Fruit fly (Drosophila melanogaster) S2 (cell line): ENCODE data around the gene CG42465.
A peak's percentile ranks its signal among the peaks of the same experiment; 100 is the strongest.

Source experiments
- CG8478 ChIP-seq: fragments of >200 bp; optimal IDR thresholded peaks from 2 replicates; lab custom pipeline; 2018
- CTCF ChIP-seq, 2 experiments: fragments of >200 bp; optimal IDR thresholded peaks; 2 replicates each; lab custom pipeline; 2018

Gene CG42465

DNA sequence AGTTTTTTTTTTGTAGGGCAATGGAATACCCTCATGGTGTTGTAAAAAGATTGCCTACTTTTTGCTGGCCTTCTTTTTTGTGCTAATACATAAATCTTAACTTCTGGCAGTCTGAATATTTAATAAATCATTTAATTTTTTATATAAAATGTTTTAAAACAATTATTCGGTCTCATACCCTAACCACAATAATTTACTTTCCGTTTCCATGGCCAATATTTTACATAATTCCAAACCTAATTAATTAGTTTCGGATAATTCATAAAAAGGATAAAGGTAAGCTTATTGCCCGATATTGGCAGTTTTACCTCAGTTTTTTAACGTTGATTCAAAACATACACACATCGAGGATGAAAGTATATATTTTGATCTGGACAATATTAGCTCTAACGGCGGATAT lies at the start of gene CG42465:
Gene CG42465 (plus strand): TSS at position 301 of the 400 bp plus-strand sequence.
- TF ChIP-seq CTCF (optimal IDR thresholded peaks at IDR 0.05; lab: Kevin White, UChicago) (no peak), CG8478 (lab: Kevin White, UChicago) (no peak)

DNA sequence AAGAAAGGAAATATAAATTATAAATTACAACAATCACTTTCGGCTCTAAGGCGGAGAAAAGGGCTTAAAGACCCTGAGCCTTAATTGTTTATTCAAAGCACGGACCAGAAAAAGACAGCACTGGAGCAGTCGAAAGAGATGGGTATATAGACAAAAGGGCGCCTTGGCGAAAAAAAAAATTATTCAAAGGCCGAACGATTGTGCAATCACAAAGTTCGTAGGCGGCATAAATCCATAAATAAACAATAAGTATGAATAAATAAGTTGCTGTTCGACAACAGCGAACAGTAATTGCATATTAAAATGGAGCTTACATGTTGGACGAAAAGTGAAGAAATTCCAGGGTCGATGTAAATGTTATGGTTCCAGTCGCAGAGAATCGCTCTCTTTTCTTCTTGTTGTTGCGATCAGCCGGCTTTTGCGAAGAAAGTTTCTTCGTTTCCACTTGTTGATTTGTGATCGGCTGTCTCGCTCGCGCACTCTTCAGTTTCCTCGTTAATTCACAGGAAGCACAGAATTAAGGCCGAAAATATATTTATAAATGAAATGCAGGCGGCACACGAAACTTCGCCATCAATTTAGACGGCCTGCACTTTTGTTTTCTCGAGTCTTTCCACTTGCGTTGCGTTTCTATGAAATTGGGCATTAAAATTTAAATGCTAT lies 44.9 kb upstream of the CG42465 start:
- TF ChIP-seq CG8478 (lab: Kevin White, UChicago) (no peak), CTCF (optimal IDR thresholded peaks at IDR 0.05; lab: Kevin White, UChicago) (no peak)

DNA sequence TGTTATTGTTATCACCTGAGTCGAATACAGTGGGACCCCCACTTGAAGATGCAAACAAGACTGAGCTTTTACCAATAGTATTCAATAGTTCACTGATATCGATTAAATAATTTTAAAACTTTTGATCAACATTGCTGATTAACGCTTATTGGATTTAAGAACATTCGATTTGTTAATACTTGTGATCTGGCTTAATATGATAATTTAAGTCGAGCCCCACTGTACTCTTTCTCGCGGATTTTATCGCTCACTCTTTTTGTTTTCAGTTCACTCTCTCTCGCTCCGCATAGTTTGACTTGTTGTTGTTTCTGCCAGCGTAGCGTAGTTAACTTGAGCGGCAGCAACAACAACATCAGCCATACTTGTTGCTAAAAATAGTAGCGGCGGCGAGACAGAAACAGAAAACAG lies 44.3 kb upstream of the CG42465 start:
- no peak for TF ChIP-seq CG8478 (lab: Kevin White, UChicago)
- TF ChIP-seq CTCF (optimal IDR thresholded peaks at IDR 0.05; lab: Kevin White, UChicago), result no peak

DNA sequence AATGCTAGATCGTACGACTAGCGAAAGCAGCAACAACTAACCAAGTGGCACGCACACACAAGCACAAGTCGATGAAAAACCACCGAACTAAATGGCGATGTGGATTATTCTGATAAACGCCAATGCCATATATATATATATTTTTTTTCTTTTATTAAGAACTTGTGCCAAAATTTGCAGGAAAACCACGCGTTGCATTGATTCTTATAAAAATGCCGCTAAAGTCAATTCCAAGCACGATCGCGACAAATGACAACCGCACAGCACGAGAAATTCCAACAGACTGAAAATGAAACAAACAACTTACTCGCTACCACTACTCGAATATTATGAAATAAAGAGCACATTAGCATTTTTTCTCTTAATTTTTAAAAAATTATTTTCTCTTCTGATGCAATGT lies 43.3 kb upstream of the CG42465 start, which contains the start of gene for:
Gene for (minus strand): TSS at position 287 of the 400 bp plus-strand sequence.
- TF ChIP-seq CG8478 (lab: Kevin White, UChicago) (no peak), CTCF (optimal IDR thresholded peaks at IDR 0.05; lab: Kevin White, UChicago) (no peak)

dm6 chr2L:3657349-3658142 lies 42.4 kb upstream of the CG42465 start:
- TF ChIP-seq CTCF (optimal IDR thresholded peaks at IDR 0.05; lab: Kevin White, UChicago) (peak; percentile 98 to 99), CG8478 (lab: Kevin White, UChicago) (no peak)

- peak in 1 of 2 experiments; percentile 18 for TF ChIP-seq CTCF (optimal IDR thresholded peaks at IDR 0.05; lab: Kevin White, UChicago)
- no peak for TF ChIP-seq CG8478 (lab: Kevin White, UChicago)
Measured at dm6 chr2L:3662307-3662795, 37.6 kb upstream of the CG42465 start, which contains the start of gene Drgx. Gene Drgx, plus strand, starts transcription at chr2L:3662745.

DNA sequence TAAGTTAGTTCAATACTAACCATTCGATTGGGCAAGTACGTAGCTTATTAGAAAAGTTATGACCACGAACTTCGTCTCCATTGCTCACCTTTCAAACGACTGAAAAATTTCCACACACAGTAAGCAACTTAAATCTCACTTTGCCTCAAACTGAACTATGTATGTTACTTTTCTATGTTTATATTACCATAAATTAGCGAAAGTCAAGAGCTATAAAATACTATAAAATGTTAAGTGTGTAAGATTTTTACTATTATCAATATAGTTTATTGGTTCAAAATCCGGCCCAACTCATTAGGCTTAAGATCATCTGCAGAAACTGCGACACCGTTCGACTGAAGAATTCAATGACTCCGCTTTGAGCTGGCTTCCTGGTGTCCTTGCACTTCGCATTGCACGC lies 31.5 kb upstream of the CG42465 start, which contains the start of gene Sfp24Ba:
Gene Sfp24Ba (minus strand): TSS at position 101 of the 400 bp plus-strand sequence.
- TF ChIP-seq CG8478 (lab: Kevin White, UChicago) (no peak), CTCF (optimal IDR thresholded peaks at IDR 0.05; lab: Kevin White, UChicago) (no peak)

dm6 chr2L:3669034-3669433 lies 31.0 kb upstream of the CG42465 start, which contains the start of gene Sfp24Bd:
Gene Sfp24Bd, minus strand, starts transcription at chr2L:3669134.
- TF ChIP-seq CTCF (optimal IDR thresholded peaks at IDR 0.05; lab: Kevin White, UChicago) (no peak), CG8478 (lab: Kevin White, UChicago) (no peak)

- TF ChIP-seq CG8478 (lab: Kevin White, UChicago) (no peak), CTCF (optimal IDR thresholded peaks at IDR 0.05; lab: Kevin White, UChicago) (no peak)
Measured at dm6 chr2L:3669675-3670074, 30.3 kb upstream of the CG42465 start, which contains the start of gene Sfp24Bb. Gene Sfp24Bb, minus strand, starts transcription at chr2L:3669775.

DNA sequence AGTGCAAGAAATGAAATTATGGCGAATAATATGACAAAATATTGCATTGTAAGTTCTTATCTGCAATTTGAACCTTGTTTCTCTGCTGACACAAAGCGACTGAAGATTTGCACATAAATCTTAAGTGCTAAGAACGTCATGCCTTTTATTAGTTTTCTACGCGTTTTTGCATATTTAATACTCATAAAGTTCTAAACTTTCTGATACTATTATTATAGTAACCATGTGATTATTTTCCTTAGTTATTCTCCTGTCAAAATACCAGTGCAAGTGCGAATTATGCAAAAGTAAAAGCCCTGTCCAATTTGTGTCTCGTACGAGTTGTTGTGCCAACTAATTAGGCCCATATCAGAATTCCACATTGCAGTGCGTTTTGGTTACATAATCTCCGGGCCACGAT lies 29.5 kb upstream of the CG42465 start, which contains the start of gene Sfp24Bc:
Gene Sfp24Bc (minus strand): TSS at position 101 of the 400 bp plus-strand sequence.
- TF ChIP-seq CG8478 (lab: Kevin White, UChicago), result no peak
- TF ChIP-seq CTCF (optimal IDR thresholded peaks at IDR 0.05; lab: Kevin White, UChicago), result no peak

dm6 chr2L:3675770-3676169 lies 24.2 kb upstream of the CG42465 start:
- TF ChIP-seq CTCF (optimal IDR thresholded peaks at IDR 0.05; lab: Kevin White, UChicago), result no peak
- no peak for TF ChIP-seq CG8478 (lab: Kevin White, UChicago)

- no peak for TF ChIP-seq CTCF (optimal IDR thresholded peaks at IDR 0.05; lab: Kevin White, UChicago)
- no peak for TF ChIP-seq CG8478 (lab: Kevin White, UChicago)
Measured at dm6 chr2L:3681338-3681737, 18.7 kb upstream of the CG42465 start.

DNA sequence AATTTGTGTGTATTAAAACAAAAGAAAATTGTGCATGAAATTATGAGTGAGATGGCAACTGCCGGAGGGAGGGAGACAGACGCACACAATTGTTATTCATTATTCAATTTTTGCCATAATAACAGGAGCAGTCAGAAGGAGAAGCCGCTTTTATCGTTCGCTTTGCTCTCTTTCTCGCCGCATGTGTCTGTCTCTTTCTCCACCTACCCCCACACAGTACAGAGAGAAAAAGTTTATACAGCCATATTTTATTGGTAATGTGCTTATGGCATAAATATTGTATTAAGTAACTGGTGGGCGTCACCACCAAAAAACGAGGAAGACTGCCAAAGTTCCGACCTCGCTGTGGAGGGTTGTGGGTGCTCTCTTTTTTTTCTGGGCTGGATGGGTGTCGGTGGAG lies 17.5 kb upstream of the CG42465 start:
- TF ChIP-seq CG8478 (lab: Kevin White, UChicago) (no peak), CTCF (optimal IDR thresholded peaks at IDR 0.05; lab: Kevin White, UChicago) (no peak)

DNA sequence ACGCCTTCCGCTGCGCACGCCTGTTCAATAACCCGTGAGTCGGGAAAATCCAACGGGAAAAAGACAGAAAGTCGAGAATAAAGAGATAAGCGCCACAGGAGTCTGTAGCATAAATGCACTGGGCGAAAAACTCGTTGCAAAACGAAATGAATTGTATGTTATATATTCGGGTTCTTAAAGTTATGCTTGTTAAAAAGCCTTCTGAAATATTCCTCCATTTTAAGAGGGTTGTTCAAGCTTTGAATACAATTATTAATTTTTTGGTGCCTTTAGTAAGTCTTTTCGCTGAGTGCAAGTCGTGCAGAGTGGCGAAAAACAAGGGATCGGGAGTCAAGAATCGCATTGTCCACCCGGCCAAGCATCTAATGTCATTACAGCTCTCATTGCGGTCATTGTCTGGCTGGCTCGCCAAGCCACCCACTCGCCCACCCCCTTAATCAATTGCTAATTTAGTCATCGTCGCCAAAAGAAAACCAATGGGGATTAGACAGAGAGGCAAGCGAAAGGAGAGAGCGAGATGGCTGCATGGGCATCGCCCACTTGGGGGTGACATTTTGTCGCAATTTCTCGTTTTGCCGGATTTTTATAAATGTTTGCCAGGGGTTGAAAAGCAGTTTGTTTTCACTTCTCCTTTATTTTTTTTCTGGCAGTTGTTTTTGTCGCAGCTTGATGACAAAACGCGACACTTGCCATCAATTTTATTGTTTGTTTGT lies 14.7 kb upstream of the CG42465 start:
- TF ChIP-seq CG8478 (lab: Kevin White, UChicago), result no peak
- TF ChIP-seq CTCF (optimal IDR thresholded peaks at IDR 0.05; lab: Kevin White, UChicago), result no peak
